Worm (Caenorhabditis elegans) whole organism, early embryonic: ENCODE data around the gene pqn-62.

Experiments used
- ama-1 ChIP-seq: fragments of 150-350 bp; optimal IDR thresholded peaks from 2 replicates; lab custom pipeline; 2014
- ceh-13 ChIP-seq: fragments of 200-800 bp; sonication (Bioruptor generic); optimal IDR thresholded peaks from 2 replicates; lab custom pipeline; 2018; ENCODE audit warnings: mild to moderate bottlenecking, missing genetic modification characterization, missing compliant biosample characterization
- ceh-36 ChIP-seq: sonication (generic microtip); optimal IDR thresholded peaks from 2 replicates; lab custom pipeline; 2016; ENCODE audit warnings: missing genetic modification characterization, inconsistent platforms, missing compliant biosample characterization
- ets-7 ChIP-seq: sonication (generic microtip); optimal IDR thresholded peaks from 2 replicates; lab custom pipeline; 2016; ENCODE audit warnings: missing genotype, missing genetic modification characterization, missing compliant biosample characterization
- flt-1 ChIP-seq: fragments of 200-800 bp; sonication (Bioruptor generic); IDR thresholded peaks from 2 replicates; pipeline ENCODE4 v1.3.6; 2022; ENCODE audit warnings: missing genetic modification characterization, missing compliant biosample characterization
- hmbx-1 ChIP-seq: sonication (generic microtip); optimal IDR thresholded peaks from 2 replicates; lab custom pipeline; 2016; ENCODE audit warnings: mild to moderate bottlenecking, missing genetic modification characterization, missing compliant biosample characterization
- hmg-4 ChIP-seq: fragments of 200-800 bp; sonication (Bioruptor generic); optimal IDR thresholded peaks from 2 replicates; lab custom pipeline; 2018; ENCODE audit warnings: mild to moderate bottlenecking, missing genetic modification characterization, missing compliant biosample characterization
- pes-1 ChIP-seq: fragments of 200-800 bp; sonication (Bioruptor generic); IDR thresholded peaks from 2 replicates; pipeline ENCODE4 v1.3.6; 2022; ENCODE audit warnings: missing genetic modification reagents, missing genetic modification characterization, missing compliant biosample characterization
- scrt-1 ChIP-seq: fragments of 200-800 bp; sonication (Bioruptor generic); IDR thresholded peaks from 2 replicates; pipeline ENCODE4 v1.3.6; 2022; ENCODE audit warnings: missing genetic modification characterization, missing compliant biosample characterization
- tbx-11 ChIP-seq: fragments of 200-800 bp; sonication (Bioruptor generic); IDR thresholded peaks from 2 replicates; pipeline ENCODE4 v1.3.6; 2022; ENCODE audit warnings: missing genetic modification characterization, missing compliant biosample characterization
- tbx-37 ChIP-seq: fragments of 200-800 bp; sonication (Bioruptor generic); conservative IDR thresholded peaks from 2 replicates; pipeline ENCODE4 v1.3.6; 2022; ENCODE audit warnings: missing genetic modification reagents, missing genetic modification characterization, missing compliant biosample characterization
- tra-4 ChIP-seq: sonication (generic microtip); optimal IDR thresholded peaks from 2 replicates; lab custom pipeline; 2017; ENCODE audit warnings: missing genetic modification characterization, missing compliant biosample characterization

DNA sequence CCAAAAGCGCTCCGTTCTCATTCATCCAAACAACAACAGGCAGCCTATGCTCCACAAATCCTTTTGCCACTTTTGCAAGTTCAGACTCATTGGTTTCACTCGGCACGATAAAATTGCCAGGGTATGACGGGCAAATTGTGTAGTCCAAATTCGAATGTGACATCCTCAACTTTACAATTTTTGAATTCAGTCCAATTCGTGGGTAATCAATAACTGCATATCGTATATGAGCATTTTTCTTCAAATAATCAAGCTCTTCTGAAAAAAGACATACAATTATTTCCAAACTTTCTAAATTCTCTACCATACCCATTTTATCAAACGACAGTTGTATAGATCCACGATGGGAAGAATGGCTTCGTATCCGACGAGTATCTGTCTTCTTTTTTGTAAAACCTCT, 42.3 kb downstream of the pqn-62 start:
- no peak for TF ChIP-seq flt-1 (GFP tag; lab: Robert Waterston, UW)
- TF ChIP-seq pes-1 (GFP tag; lab: Robert Waterston, UW): no peak
- TF ChIP-seq ama-1 (lab: Kevin White, UChicago): no peak
- TF ChIP-seq tbx-37: no peak
- TF ChIP-seq ets-7 (tag; lab: Kevin White, UChicago): no peak
- TF ChIP-seq scrt-1 (GFP tag; lab: Robert Waterston, UW): no peak
- TF ChIP-seq tra-4 (tag; lab: Kevin White, UChicago): no peak
- no peak for TF ChIP-seq hmbx-1 (tag; lab: Kevin White, UChicago)
- TF ChIP-seq tbx-11 (GFP tag; lab: Robert Waterston, UW): no peak
- TF ChIP-seq hmg-4 (GFP tag; lab: Kevin White, UChicago): no peak
- TF ChIP-seq ceh-13 (GFP tag; lab: Kevin White, UChicago): no peak
- no peak for TF ChIP-seq ceh-36
